Worm (Caenorhabditis elegans) whole organism, late embryonic: ENCODE data around the gene C50H2.5.

Source experiments
- C08G9.2 ChIP-seq: sonication (generic microtip); optimal IDR thresholded peaks from 2 replicates; lab custom pipeline; 2016; ENCODE audit warnings: mild to moderate bottlenecking, missing genetic modification characterization, moderate library complexity, missing compliant biosample characterization
- ama-1 ChIP-seq: fragments of 150-350 bp; optimal IDR thresholded peaks from 2 replicates; lab custom pipeline; 2014
- elt-2 ChIP-seq: sonication (generic microtip); optimal IDR thresholded peaks from 2 replicates; lab custom pipeline; 2016; ENCODE audit warnings: missing genetic modification reagents, missing genetic modification characterization, missing compliant biosample characterization
- ets-4 ChIP-seq: sonication (generic microtip); optimal IDR thresholded peaks from 2 replicates; lab custom pipeline; 2016; ENCODE audit warnings: missing genetic modification characterization, missing compliant biosample characterization
- fax-1 ChIP-seq: sonication (generic microtip); optimal IDR thresholded peaks from 2 replicates; lab custom pipeline; 2016; ENCODE audit warnings: missing genotype, missing genetic modification characterization, missing compliant biosample characterization
- sdc-2 ChIP-seq: sonication (generic microtip); optimal IDR thresholded peaks from 2 replicates; lab custom pipeline; 2016; ENCODE audit warnings: missing genotype, missing genetic modification characterization, missing compliant biosample characterization
- tbx-7 ChIP-seq: sonication (generic microtip); optimal IDR thresholded peaks from 2 replicates; lab custom pipeline; 2016; ENCODE audit warnings: missing genotype, missing genetic modification characterization, missing compliant biosample characterization

DNA sequence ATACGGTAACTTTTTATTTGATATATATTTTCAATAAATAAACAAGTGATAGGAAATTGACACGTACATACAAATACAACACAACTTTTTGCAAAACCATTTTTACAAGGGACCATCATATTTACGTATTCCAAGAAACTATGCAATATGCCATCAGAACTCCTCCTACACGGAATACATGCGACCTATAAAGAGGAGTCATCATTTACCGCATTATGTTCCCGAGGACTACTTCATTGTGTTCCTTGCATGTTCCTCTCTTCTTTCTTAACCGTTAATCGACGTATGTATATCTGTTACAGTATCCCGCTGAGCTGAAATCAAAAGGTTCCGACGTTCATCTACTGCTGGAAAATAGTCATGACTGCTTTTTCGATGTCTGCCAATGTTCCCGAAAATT is at the start of gene C50H2.5:
- TF ChIP-seq ets-4 (tag; lab: Kevin White, UChicago), result no peak
- no peak for TF ChIP-seq sdc-2
- TF ChIP-seq ama-1 (lab: Kevin White, UChicago), result no peak
- TF ChIP-seq C08G9.2 (tag; lab: Kevin White, UChicago), result no peak
- no peak for TF ChIP-seq fax-1
- no peak for TF ChIP-seq elt-2
- no peak for TF ChIP-seq tbx-7
